Worm (Caenorhabditis elegans): Measurements from ENCODE around the gene Y70C5C.1.

The Y70C5C.1 gene

ce11 chrV:16672198-16672597 is 27.8 kb upstream of the Y70C5C.1 start, which contains the start of gene F14F8.8:
TSS of gene F14F8.8 (minus strand) at chrV:16672298.
- TF ChIP-seq ceh-20 (GFP tag; IDR thresholded peaks at IDR 0.05): no peak
- TF ChIP-seq attf-4 (tag; optimal IDR thresholded peaks at IDR 0.05): no peak
- TF ChIP-seq nhr-42 (GFP tag; IDR thresholded peaks at IDR 0.05): no peak
- TF ChIP-seq snpc-4 (tag; optimal IDR thresholded peaks at IDR 0.05): no peak
- TF ChIP-seq jun-1 (tag; optimal IDR thresholded peaks at IDR 0.05): no peak
- no peak for TF ChIP-seq unc-39 (tag; optimal IDR thresholded peaks at IDR 0.05)
- TF ChIP-seq skn-1 (tag; optimal IDR thresholded peaks at IDR 0.05): no peak
- no peak for TF ChIP-seq vab-7 (GFP tag; IDR thresholded peaks at IDR 0.05)
- no peak for TF ChIP-seq daf-12 (tag; optimal IDR thresholded peaks at IDR 0.05)

- TF ChIP-seq aha-1 (tag) (peak; percentile 91), madf-5 (GFP tag; IDR thresholded peaks at IDR 0.05) (no peak), unc-62 (GFP tag; optimal IDR thresholded peaks at IDR 0.05 in 1 of 2) (peak in 1 of 2 experiments; percentile 80), unc-62 (tag; optimal IDR thresholded peaks at IDR 0.05) (no peak), mdl-1 (tag; optimal IDR thresholded peaks at IDR 0.05) (no peak), skn-1 (tag; optimal IDR thresholded peaks at IDR 0.05) (no peak), spr-3 (GFP tag; optimal IDR thresholded peaks at IDR 0.05) (no peak), ceh-82 (tag; optimal IDR thresholded peaks at IDR 0.05) (no peak)
Observed at ce11 chrV:16674399-16674798, 25.6 kb upstream of the Y70C5C.1 start.

- TF ChIP-seq pha-4 (GFP tag; IDR thresholded peaks at IDR 0.05) (no peak), pha-4 (tag; optimal IDR thresholded peaks at IDR 0.05) (no peak), zfp-3 (GFP tag; conservative IDR thresholded peaks at IDR 0.05) (no peak), nhr-48 (tag; optimal IDR thresholded peaks at IDR 0.05) (no peak), F49E8.2 (tag; optimal IDR thresholded peaks at IDR 0.05; ENCODE audit: borderline replicate concordance) (no peak), D1046.2 (GFP tag; IDR thresholded peaks at IDR 0.05) (no peak), ceh-62 (tag; optimal IDR thresholded peaks at IDR 0.05) (no peak), nhr-111 (GFP tag; optimal IDR thresholded peaks at IDR 0.05) (no peak), spr-1 (tag; optimal IDR thresholded peaks at IDR 0.05) (no peak), nhr-11 (tag; optimal IDR thresholded peaks at IDR 0.05) (no peak), ZK546.5 (tag; optimal IDR thresholded peaks at IDR 0.05) (no peak), Y5F2A.4 (GFP tag; optimal IDR thresholded peaks at IDR 0.05) (no peak), ceh-82 (tag; optimal IDR thresholded peaks at IDR 0.05) (no peak), cey-2 (tag; optimal IDR thresholded peaks at IDR 0.05; ENCODE audit: borderline replicate concordance, insufficient read depth) (no peak), nhr-25 (tag; optimal IDR thresholded peaks at IDR 0.05; ENCODE audit: borderline replicate concordance, insufficient read depth) (no peak)
Observed at ce11 chrV:16675553-16675952, 24.5 kb upstream of the Y70C5C.1 start, which contains the start of gene srz-1. TSS of gene srz-1 (plus strand) at chrV:16675853.

- TF ChIP-seq gei-8 (GFP tag; optimal IDR thresholded peaks at IDR 0.05) (no peak), set-16 (GFP tag; IDR thresholded peaks at IDR 0.05) (no peak), F44E2.7 (GFP tag; IDR thresholded peaks at IDR 0.05) (no peak), Y75B8A.6 (GFP tag; IDR thresholded peaks at IDR 0.05) (no peak), ces-1 (GFP tag; optimal IDR thresholded peaks at IDR 0.05) (no peak), nhr-6 (tag; optimal IDR thresholded peaks at IDR 0.05) (no peak), ZK546.5 (tag; optimal IDR thresholded peaks at IDR 0.05) (no peak), T20F7.1 (GFP tag; optimal IDR thresholded peaks at IDR 0.05) (no peak), Y105C5A.15 (GFP tag; IDR thresholded peaks at IDR 0.05) (no peak), dmd-9 (GFP tag; IDR thresholded peaks at IDR 0.05) (no peak), D1046.2 (GFP tag; IDR thresholded peaks at IDR 0.05) (no peak), mxl-2 (GFP tag; conservative IDR thresholded peaks at IDR 0.05) (no peak), ceh-62 (tag; optimal IDR thresholded peaks at IDR 0.05) (no peak), pqm-1 (tag; optimal IDR thresholded peaks at IDR 0.05) (no peak), skn-1 (tag; optimal IDR thresholded peaks at IDR 0.05) (no peak), daf-16 (GFP tag; optimal IDR thresholded peaks at IDR 0.05) (no peak), daf-16 (tag; optimal IDR thresholded peaks at IDR 0.05) (no peak), nhr-76 (tag; optimal IDR thresholded peaks at IDR 0.05) (no peak)
Observed at ce11 chrV:16679237-16679636, 20.8 kb upstream of the Y70C5C.1 start, which contains the start of gene srz-103. TSS of gene srz-103 (minus strand) at chrV:16679337.
